Fruit fly (Drosophila melanogaster): Measurements from ENCODE around the gene CG17672.
A peak's percentile ranks its signal among the peaks of the same experiment; 100 is the strongest.

The CG17672 gene

dm6 chr3L:13030055-13030634 lies 1.4 kb downstream of the CG17672 start (continued):
- TF ChIP-seq Rfx (GFP tag; IDR thresholded peaks at IDR 0.05), result peak; percentile 22; the same call in 1 of the 2 replicates
- TF ChIP-seq CoRest (tag; optimal IDR thresholded peaks at IDR 0.05), result peak; percentile 47
- TF ChIP-seq CG2712 (tag; optimal IDR thresholded peaks at IDR 0.05), result peak; percentile 41
- peak; percentile 19 for TF ChIP-seq CG17829 (tag; optimal IDR thresholded peaks at IDR 0.05)
- peak; percentile 30 for TF ChIP-seq CG13424 (tag; optimal IDR thresholded peaks at IDR 0.05)
- no peak for TF ChIP-seq lola (GFP tag; optimal IDR thresholded peaks at IDR 0.05)
- peak; percentile 57 for TF ChIP-seq dmrt99B (tag; optimal IDR thresholded peaks at IDR 0.05)
- peak; percentile 2 for TF ChIP-seq jing (GFP tag; optimal IDR thresholded peaks at IDR 0.05)
- peak; percentile 37 for TF ChIP-seq Abd-B (GFP tag; optimal IDR thresholded peaks at IDR 0.05)
- no peak for TF ChIP-seq YL-1 (GFP tag; optimal IDR thresholded peaks at IDR 0.05)
- TF ChIP-seq NfI (GFP tag; optimal IDR thresholded peaks at IDR 0.05), result peak; percentile 7
- TF ChIP-seq CG15269 (tag; optimal IDR thresholded peaks at IDR 0.05), result peak; percentile 48
- peak in 1 of 2 experiments; percentile 2 for TF ChIP-seq dpn (GFP tag; optimal IDR thresholded peaks at IDR 0.05)
- TF ChIP-seq zf30C (GFP tag; optimal IDR thresholded peaks at IDR 0.05), result peak; percentile 33
- no peak for TF ChIP-seq peb (GFP tag; IDR thresholded peaks at IDR 0.05)
- peak; percentile 32 for TF ChIP-seq Xbp1 (GFP tag; optimal IDR thresholded peaks at IDR 0.05)
- TF ChIP-seq danr (GFP tag; IDR thresholded peaks at IDR 0.05), result 0 out of 2 replicates have a peak, but pooled peaks have one; percentile 9
- peak; percentile 61 for TF ChIP-seq CG11504 (tag; optimal IDR thresholded peaks at IDR 0.05)
- TF ChIP-seq pum (GFP tag; optimal IDR thresholded peaks at IDR 0.05), result peak; percentile 10
- TF ChIP-seq CG12769 (tag; optimal IDR thresholded peaks at IDR 0.05), result peak; percentile 20
- peak; percentile 7 for TF ChIP-seq lilli (GFP tag; optimal IDR thresholded peaks at IDR 0.05)
- TF ChIP-seq Med (GFP tag), result peak; percentile 61
- peak; percentile 15 for TF ChIP-seq nmo (GFP tag; optimal IDR thresholded peaks at IDR 0.05)
- TF ChIP-seq CG31441 (GFP tag; IDR thresholded peaks at IDR 0.05), result peak; percentile 48; the same call in 1 of the 2 replicates
- peak; percentile 42 for TF ChIP-seq kay (GFP tag; optimal IDR thresholded peaks at IDR 0.05)
- peak; percentile 22 for TF ChIP-seq CG2120 (GFP tag; optimal IDR thresholded peaks at IDR 0.05)
- TF ChIP-seq Sox102F (GFP tag; optimal IDR thresholded peaks at IDR 0.05), result peak; percentile 56
- TF ChIP-seq HHEX (GFP tag; optimal IDR thresholded peaks at IDR 0.05), result peak; percentile 27
- TF ChIP-seq prd (optimal IDR thresholded peaks at IDR 0.05), result no peak
- peak; percentile 39; the same call in 1 of the 3 replicates for TF ChIP-seq prd (GFP tag; IDR thresholded peaks at IDR 0.05)
- TF ChIP-seq CG31224 (GFP tag; IDR thresholded peaks at IDR 0.05), result peak; percentile 6; the same call in 1 of the 2 replicates
- TF ChIP-seq ind (GFP tag; optimal IDR thresholded peaks at IDR 0.05), result peak; percentile 0
- TF ChIP-seq CG2199 (GFP tag; IDR thresholded peaks at IDR 0.05), result no peak
- no peak for TF ChIP-seq CG12744 (GFP tag; optimal IDR thresholded peaks at IDR 0.05)
- peak; percentile 79 for TF ChIP-seq sens (GFP tag)
- peak; percentile 37 for TF ChIP-seq CG30403 (GFP tag; optimal IDR thresholded peaks at IDR 0.05)
- TF ChIP-seq oc (tag; optimal IDR thresholded peaks at IDR 0.05), result peak; percentile 40
- TF ChIP-seq az2 (GFP tag; optimal IDR thresholded peaks at IDR 0.05), result peak; percentile 11
- TF ChIP-seq CG17361 (GFP tag; IDR thresholded peaks at IDR 0.05), result 0 out of 3 replicates have a peak, but pooled peaks have one; percentile 35
- peak; percentile 20 for TF ChIP-seq CG12391 (tag; optimal IDR thresholded peaks at IDR 0.05)
- TF ChIP-seq CG17385 (GFP tag; optimal IDR thresholded peaks at IDR 0.05), result no peak
- TF ChIP-seq phol (tag; optimal IDR thresholded peaks at IDR 0.05), result peak; percentile 10
- TF ChIP-seq CG17612 (GFP tag; IDR thresholded peaks at IDR 0.05), result no peak
- TF ChIP-seq Aef1 (GFP tag; IDR thresholded peaks at IDR 0.05), result no peak
- peak; percentile 25 for TF ChIP-seq unpg (GFP tag; optimal IDR thresholded peaks at IDR 0.05)
- TF ChIP-seq row (GFP tag; IDR thresholded peaks at IDR 0.05), result peak; percentile 63
- TF ChIP-seq CG7839 (tag; optimal IDR thresholded peaks at IDR 0.05), result peak; percentile 49
- peak; percentile 3 for TF ChIP-seq CG10979 (tag; optimal IDR thresholded peaks at IDR 0.05)
- peak; percentile 1 for TF ChIP-seq Ssrp (tag; optimal IDR thresholded peaks at IDR 0.05)

All from whole organism, embryonic.